Worm (Caenorhabditis elegans) whole organism, L4 larva: ENCODE results near the gene ZK856.4.

ENCODE experiments used
- daf-8 ChIP-seq: fragments of 200-800 bp; sonication (Bioruptor generic); IDR thresholded peaks from 2 replicates; pipeline ENCODE4 v1.3.6; 2022; ENCODE audit warnings: missing genetic modification characterization, missing compliant biosample characterization
- fkh-10 ChIP-seq: fragments of 150-350 bp; optimal IDR thresholded peaks from 2 replicates; lab custom pipeline; 2014; ENCODE audit warnings: missing biosample characterization, missing genetic modification reagents, missing genetic modification characterization
- lin-15B ChIP-seq: fragments of 150-350 bp; sonication (generic microtip); optimal IDR thresholded peaks from 3 replicates; lab custom pipeline; 2014; ENCODE audit warnings: missing biosample characterization, missing genetic modification characterization
- lir-3 ChIP-seq: sonication (generic microtip); optimal IDR thresholded peaks from 2 replicates; lab custom pipeline; 2016; ENCODE audit warnings: mild to moderate bottlenecking, missing genetic modification characterization, missing compliant biosample characterization
- nhr-6 ChIP-seq: fragments of 150-350 bp; optimal IDR thresholded peaks from 2 replicates; lab custom pipeline; 2014; ENCODE audit warnings: missing biosample characterization, missing genetic modification characterization
- set-16 ChIP-seq: fragments of 200-800 bp; sonication (Bioruptor generic); IDR thresholded peaks from 2 replicates; pipeline ENCODE4 v1.3.6; 2022; ENCODE audit warnings: missing genetic modification reagents, missing genetic modification characterization, missing compliant biosample characterization
- snpc-4 ChIP-seq: fragments of 150-350 bp; optimal IDR thresholded peaks from 2 replicates; lab custom pipeline; 2014; ENCODE audit warnings: missing biosample characterization, missing genetic modification characterization
- unc-39 ChIP-seq: sonication (generic microtip); optimal IDR thresholded peaks from 2 replicates; lab custom pipeline; 2017; ENCODE audit warnings: missing biosample characterization, missing genetic modification characterization

DNA sequence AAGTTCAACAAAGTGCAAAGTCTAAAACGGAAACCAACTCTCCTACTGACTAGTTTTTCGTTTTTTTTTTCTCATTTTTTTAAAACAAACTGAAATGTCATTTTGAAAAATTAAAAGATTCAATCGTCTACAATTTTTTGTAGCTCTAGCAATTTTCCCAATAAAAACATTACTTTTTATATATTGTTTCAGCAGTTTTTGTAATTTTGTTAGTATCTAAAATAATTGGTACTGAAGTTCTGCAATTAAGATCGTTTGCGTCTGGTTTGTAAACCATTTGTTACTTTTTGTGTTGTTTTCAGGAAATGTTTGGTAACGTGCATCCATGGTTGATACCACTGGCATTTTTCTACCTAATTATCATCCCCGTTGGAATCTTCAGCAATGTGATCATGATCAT is 24.6 kb upstream of the ZK856.4 start, which contains the start of gene srsx-30:
- TF ChIP-seq daf-8 (GFP tag; lab: Robert Waterston, UW), result no peak
- TF ChIP-seq lin-15B (tag; lab: Kevin White, UChicago), result no peak
- no peak for TF ChIP-seq fkh-10 (GFP tag; lab: Kevin White, UChicago)
- no peak for TF ChIP-seq unc-39 (tag; lab: Kevin White, UChicago)
- TF ChIP-seq set-16 (GFP tag; lab: Robert Waterston, UW), result no peak
- no peak for TF ChIP-seq lir-3 (tag; lab: Kevin White, UChicago)
- TF ChIP-seq nhr-6 (tag; lab: Kevin White, UChicago), result no peak
- TF ChIP-seq snpc-4 (tag; lab: Kevin White, UChicago), result no peak
